Worm (Caenorhabditis elegans) whole organism, L4 larva: ENCODE results near the gene R08F11.4.

ENCODE experiments used
- D1046.2 ChIP-seq: fragments of 200-800 bp; sonication (Bioruptor generic); IDR thresholded peaks from 2 replicates; pipeline ENCODE4 v1.3.6; 2022; ENCODE audit warnings: missing genetic modification characterization, missing compliant biosample characterization
- ZK337.2 ChIP-seq: fragments of 200-800 bp; sonication (Bioruptor generic); IDR thresholded peaks from 2 replicates; pipeline ENCODE4 v1.3.6; 2022; ENCODE audit warnings: missing genetic modification reagents, missing genetic modification characterization, missing compliant biosample characterization
- aha-1 ChIP-seq: fragments of 150-350 bp; peaks from one replicate; lab custom pipeline; 2014; ENCODE audit warnings: missing biosample characterization, missing genetic modification characterization
- attf-4 ChIP-seq: sonication (generic microtip); optimal IDR thresholded peaks from 3 replicates; lab custom pipeline; 2017; ENCODE audit warnings: missing biosample characterization, missing genetic modification characterization
- ceh-28 ChIP-seq: fragments of 150-350 bp; optimal IDR thresholded peaks from 2 replicates; lab custom pipeline; 2014; ENCODE audit warnings: missing biosample characterization, missing genetic modification reagents, missing genetic modification characterization
- ceh-62 ChIP-seq: sonication (generic microtip); optimal IDR thresholded peaks from 2 replicates; lab custom pipeline; 2017; ENCODE audit warnings: missing biosample characterization, missing genetic modification characterization
- ces-1 ChIP-seq: fragments of 150-350 bp; sonication (generic microtip); optimal IDR thresholded peaks from 4 replicates; lab custom pipeline; 2014; ENCODE audit warnings: missing biosample characterization, missing genetic modification reagents, missing genetic modification characterization
- cey-2 ChIP-seq: sonication (generic microtip); optimal IDR thresholded peaks from 3 replicates; lab custom pipeline; 2017; ENCODE audit warnings: missing genetic modification characterization, mild to moderate bottlenecking, missing compliant biosample characterization, antibody characterized with exemption, borderline replicate concordance; ENCODE audit not compliant: insufficient read depth
- daf-12 ChIP-seq: fragments of 150-350 bp; optimal IDR thresholded peaks from 2 replicates; lab custom pipeline; 2014; ENCODE audit warnings: missing biosample characterization, missing genetic modification reagents, missing genetic modification characterization
- dmd-9 ChIP-seq: fragments of 200-800 bp; sonication (Bioruptor generic); IDR thresholded peaks from 2 replicates; pipeline ENCODE4 v1.3.6; 2022; ENCODE audit warnings: missing genetic modification reagents, missing genetic modification characterization, missing compliant biosample characterization
- fkh-10 ChIP-seq: fragments of 150-350 bp; optimal IDR thresholded peaks from 2 replicates; lab custom pipeline; 2014; ENCODE audit warnings: missing biosample characterization, missing genetic modification reagents, missing genetic modification characterization
- hmg-1.1 ChIP-seq: fragments of 200-800 bp; sonication (Bioruptor generic); IDR thresholded peaks from 2 replicates; pipeline ENCODE4 v1.3.6; 2022; ENCODE audit warnings: missing genetic modification reagents, missing genetic modification characterization, missing compliant biosample characterization
- lin-15B ChIP-seq: fragments of 150-350 bp; sonication (generic microtip); optimal IDR thresholded peaks from 3 replicates; lab custom pipeline; 2014; ENCODE audit warnings: missing biosample characterization, missing genetic modification characterization
- lir-3 ChIP-seq: sonication (generic microtip); optimal IDR thresholded peaks from 2 replicates; lab custom pipeline; 2016; ENCODE audit warnings: mild to moderate bottlenecking, missing genetic modification characterization, missing compliant biosample characterization
- madf-9 ChIP-seq: fragments of 200-800 bp; sonication (Bioruptor generic); conservative IDR thresholded peaks from 2 replicates; pipeline ENCODE4 v1.3.6; 2022; ENCODE audit warnings: missing genetic modification reagents, missing genetic modification characterization, missing compliant biosample characterization
- mep-1 ChIP-seq: fragments of 150-350 bp; sonication (generic microtip); optimal IDR thresholded peaks from 3 replicates; lab custom pipeline; 2014; ENCODE audit warnings: missing biosample characterization, missing genetic modification characterization
- nhr-10 ChIP-seq: fragments of 150-350 bp; optimal IDR thresholded peaks from 2 replicates; lab custom pipeline; 2014; ENCODE audit warnings: missing biosample characterization, missing genetic modification characterization
- nhr-11 ChIP-seq: fragments of 150-350 bp; optimal IDR thresholded peaks from 2 replicates; lab custom pipeline; 2014; ENCODE audit warnings: missing biosample characterization, missing genetic modification characterization
- nhr-28 ChIP-seq: fragments of 150-350 bp; optimal IDR thresholded peaks from 2 replicates; lab custom pipeline; 2014; ENCODE audit warnings: missing biosample characterization, missing genetic modification characterization
- nhr-76 ChIP-seq: fragments of 150-350 bp; optimal IDR thresholded peaks from 2 replicates; lab custom pipeline; 2014; ENCODE audit warnings: missing biosample characterization, missing genetic modification characterization
- php-3 ChIP-seq: fragments of 200-800 bp; sonication (Bioruptor generic); IDR thresholded peaks from 2 replicates; pipeline ENCODE4 v1.3.6; 2022; ENCODE audit warnings: missing genetic modification reagents, missing genetic modification characterization, missing compliant biosample characterization
- saeg-2 ChIP-seq: fragments of 200-800 bp; sonication (Bioruptor generic); IDR thresholded peaks from 2 replicates; pipeline ENCODE4 v1.3.6; 2022; ENCODE audit warnings: missing genetic modification reagents, missing genetic modification characterization, missing compliant biosample characterization
- sdz-12 ChIP-seq: fragments of 200-800 bp; sonication (Bioruptor generic); optimal IDR thresholded peaks from 2 replicates; lab custom pipeline; 2018; ENCODE audit warnings: mild to moderate bottlenecking, missing genetic modification characterization, missing compliant biosample characterization
- set-16 ChIP-seq: fragments of 200-800 bp; sonication (Bioruptor generic); IDR thresholded peaks from 2 replicates; pipeline ENCODE4 v1.3.6; 2022; ENCODE audit warnings: missing genetic modification reagents, missing genetic modification characterization, missing compliant biosample characterization
- skn-1 ChIP-seq: fragments of 150-350 bp; optimal IDR thresholded peaks from 2 replicates; lab custom pipeline; 2014; ENCODE audit warnings: missing biosample characterization, missing genetic modification characterization
- snpc-1.2 ChIP-seq: fragments of 200-800 bp; sonication (Bioruptor generic); IDR thresholded peaks from 2 replicates; pipeline ENCODE4 v1.3.6; 2022; ENCODE audit warnings: missing genetic modification reagents, missing genetic modification characterization, missing compliant biosample characterization
- snpc-4 ChIP-seq: fragments of 150-350 bp; optimal IDR thresholded peaks from 2 replicates; lab custom pipeline; 2014; ENCODE audit warnings: missing biosample characterization, missing genetic modification characterization
- unc-39 ChIP-seq: sonication (generic microtip); optimal IDR thresholded peaks from 2 replicates; lab custom pipeline; 2017; ENCODE audit warnings: missing biosample characterization, missing genetic modification characterization
- unc-62 ChIP-seq, 3 experiments: fragments of 150-350 bp in 1 of 3; sonication (generic microtip); optimal IDR thresholded peaks in 2 of 3; peaks in 1 of 3; 1 replicate in 1 of 3; 2 replicates in 2 of 3; lab custom pipeline; 2014 to 2017; ENCODE audit warnings: missing biosample characterization in 3 of 3, missing genetic modification characterization in 3 of 3, missing genetic modification reagents in 3 of 3, missing genotype in 1 of 3

R08F11.4 gene

ce11 chrV:3801787-3802417 is 3.4 kb downstream of the R08F11.4 start:
- TF ChIP-seq unc-62 (GFP tag; optimal IDR thresholded peaks at IDR 0.05 in 1 of 2; lab: Kevin White, UChicago) (peak in 1 of 2 experiments; percentile 92), unc-62 (tag; optimal IDR thresholded peaks at IDR 0.05; lab: Kevin White, UChicago) (no peak), set-16 (no peak), aha-1 (tag; lab: Kevin White, UChicago) (peak; percentile 66)

- TF ChIP-seq snpc-4 (tag; lab: Kevin White, UChicago) (no peak), nhr-10 (tag; lab: Kevin White, UChicago) (no peak), dmd-9 (GFP tag; lab: Robert Waterston, UW) (no peak), attf-4 (tag; lab: Kevin White, UChicago) (no peak), hmg-1.1 (GFP tag; lab: Robert Waterston, UW) (no peak), cey-2 (no peak), lin-15B (tag; lab: Kevin White, UChicago) (no peak), snpc-1.2 (no peak), daf-12 (tag; lab: Kevin White, UChicago) (no peak), madf-9 (GFP tag; lab: Robert Waterston, UW) (no peak), ceh-28 (no peak), skn-1 (tag; lab: Kevin White, UChicago) (no peak), ces-1 (GFP tag; lab: Kevin White, UChicago) (no peak), aha-1 (tag; lab: Kevin White, UChicago) (no peak), saeg-2 (GFP tag; lab: Robert Waterston, UW) (no peak), nhr-28 (tag; lab: Kevin White, UChicago) (no peak), ceh-62 (tag; lab: Kevin White, UChicago) (no peak), nhr-76 (no peak), mep-1 (tag; lab: Kevin White, UChicago) (no peak)
Measured at ce11 chrV:3800378-3800777, 4.9 kb downstream of the R08F11.4 start, which contains the start of gene srt-30. TSS of gene srt-30 (minus strand) at chrV:3800478.

ce11 chrV:3799737-3800136 is 5.6 kb downstream of the R08F11.4 start:
- TF ChIP-seq unc-39 (tag; lab: Kevin White, UChicago), result no peak
- peak in 1 of 2 experiments; percentile 90 for TF ChIP-seq unc-62 (GFP tag; optimal IDR thresholded peaks at IDR 0.05 in 1 of 2; lab: Kevin White, UChicago)
- TF ChIP-seq unc-62 (tag; optimal IDR thresholded peaks at IDR 0.05; lab: Kevin White, UChicago), result no peak

ce11 chrV:3790424-3790823 is 14.9 kb downstream of the R08F11.4 start:
- TF ChIP-seq nhr-11 (tag; lab: Kevin White, UChicago) (no peak), set-16 (peak; percentile 70), ZK337.2 (GFP tag; lab: Robert Waterston, UW) (no peak), sdz-12 (GFP tag; lab: Kevin White, UChicago) (no peak), lir-3 (tag; lab: Kevin White, UChicago) (no peak), D1046.2 (GFP tag; lab: Robert Waterston, UW) (no peak)
- TF ChIP-seq, all 104 proteins: peak for 1

ce11 chrV:3789770-3790169 is 15.6 kb downstream of the R08F11.4 start, which contains the start of gene R08F11.7:
TSS of gene R08F11.7 (plus strand) at chrV:3790070.
- TF ChIP-seq aha-1 (tag; lab: Kevin White, UChicago) (peak; percentile 82), madf-9 (GFP tag; lab: Robert Waterston, UW) (no peak)

ce11 chrV:3788538-3788937 is 16.8 kb downstream of the R08F11.4 start:
- TF ChIP-seq aha-1 (tag; lab: Kevin White, UChicago) (peak; percentile 63), php-3 (no peak), fkh-10 (peak; percentile 68)
